Worm (Caenorhabditis elegans) whole organism, young adult: ENCODE measurements around the gene mog-5.
A peak's percentile ranks its signal among the peaks of the same experiment; 100 is the strongest.

Source experiments
- B0019.2 ChIP-seq: fragments of 200-800 bp; sonication (Bioruptor generic); conservative IDR thresholded peaks from 2 replicates; pipeline ENCODE4 v1.3.6; 2022; ENCODE audit warnings: missing genetic modification reagents, missing genetic modification characterization, missing compliant biosample characterization
- B0035.1 ChIP-seq: sonication (generic microtip); optimal IDR thresholded peaks from 2 replicates; lab custom pipeline; 2016; ENCODE audit warnings: missing genetic modification characterization, mild to moderate bottlenecking, missing compliant biosample characterization, missing genotype, missing genetic modification reagents
- B0336.3 ChIP-seq: fragments of 200-800 bp; sonication (Bioruptor generic); IDR thresholded peaks from 2 replicates; pipeline ENCODE4 v1.3.6; 2022; ENCODE audit warnings: missing genetic modification characterization, missing compliant biosample characterization
- D2030.7 ChIP-seq: fragments of 200-800 bp; sonication (Bioruptor generic); IDR thresholded peaks from 2 replicates; pipeline ENCODE4 v1.3.6; 2022; ENCODE audit warnings: missing genetic modification reagents, missing genetic modification characterization, missing compliant biosample characterization
- F10E7.11 ChIP-seq: sonication (generic microtip); optimal IDR thresholded peaks from 2 replicates; lab custom pipeline; 2017; ENCODE audit warnings: mild to moderate bottlenecking, missing genetic modification characterization, moderate library complexity, missing compliant biosample characterization
- F23B12.7 ChIP-seq: sonication (generic microtip); optimal IDR thresholded peaks from 2 replicates; lab custom pipeline; 2017; ENCODE audit warnings: missing genetic modification characterization, mild to moderate bottlenecking, missing compliant biosample characterization, antibody characterized with exemption, moderate library complexity; ENCODE audit not compliant: insufficient read depth
- F33H1.4 ChIP-seq: fragments of 200-800 bp; sonication (Bioruptor generic); IDR thresholded peaks from 2 replicates; pipeline ENCODE4 v1.3.6; 2022; ENCODE audit warnings: missing genetic modification reagents, missing genetic modification characterization, missing compliant biosample characterization
- F49E8.2 ChIP-seq: sonication (generic microtip); optimal IDR thresholded peaks from 3 replicates; lab custom pipeline; 2017; ENCODE audit warnings: missing genetic modification characterization, mild to moderate bottlenecking, missing compliant biosample characterization, antibody characterized with exemption, moderate library complexity; ENCODE audit not compliant: insufficient read depth
- F57C9.4 ChIP-seq: sonication (generic microtip); optimal IDR thresholded peaks from 2 replicates; lab custom pipeline; 2017; ENCODE audit warnings: mild to moderate bottlenecking, missing genetic modification characterization, missing compliant biosample characterization
- T07F8.4 ChIP-seq: sonication (generic microtip); optimal IDR thresholded peaks from 2 replicates; lab custom pipeline; 2016; ENCODE audit warnings: mild to moderate bottlenecking, missing genetic modification characterization, moderate library complexity, missing compliant biosample characterization
- Y53F4B.3 ChIP-seq: fragments of 200-800 bp; sonication (Bioruptor generic); IDR thresholded peaks from 2 replicates; pipeline ENCODE4 v1.3.6; 2022; ENCODE audit warnings: missing genetic modification reagents, missing genetic modification characterization, missing compliant biosample characterization
- Y95B8A.8 ChIP-seq: fragments of 200-800 bp; sonication (Bioruptor generic); IDR thresholded peaks from 2 replicates; pipeline ENCODE4 v1.3.6; 2022; ENCODE audit warnings: missing genetic modification reagents, missing genetic modification characterization, missing compliant biosample characterization
- ZK185.1 ChIP-seq: sonication (generic microtip); optimal IDR thresholded peaks from 2 replicates; lab custom pipeline; 2016; ENCODE audit warnings: mild to moderate bottlenecking, missing genetic modification characterization, missing compliant biosample characterization; ENCODE audit not compliant: poor library complexity, severe bottlenecking
- atf-7 ChIP-seq: sonication (generic microtip); optimal IDR thresholded peaks from 2 replicates; lab custom pipeline; 2017; ENCODE audit warnings: mild to moderate bottlenecking, missing genetic modification characterization, missing compliant biosample characterization
- attf-5 ChIP-seq: fragments of 200-800 bp; sonication (Bioruptor generic); optimal IDR thresholded peaks from 2 replicates; lab custom pipeline; 2018; ENCODE audit warnings: mild to moderate bottlenecking, missing genetic modification characterization, missing compliant biosample characterization
- bed-1 ChIP-seq: fragments of 200-800 bp; sonication (Bioruptor generic); IDR thresholded peaks from 2 replicates; pipeline ENCODE4 v1.3.6; 2022; ENCODE audit warnings: missing genetic modification reagents, missing genetic modification characterization, missing compliant biosample characterization
- cebp-2 ChIP-seq: fragments of 200-800 bp; sonication (Bioruptor generic); IDR thresholded peaks from 2 replicates; pipeline ENCODE4 v1.3.6; 2022; ENCODE audit warnings: missing genetic modification characterization, missing compliant biosample characterization
- ceh-100 ChIP-seq: fragments of 200-800 bp; sonication (Bioruptor generic); IDR thresholded peaks from 2 replicates; pipeline ENCODE4 v1.3.6; 2022; ENCODE audit warnings: missing genetic modification reagents, missing genetic modification characterization, missing compliant biosample characterization
- ceh-91 ChIP-seq: fragments of 200-800 bp; sonication (Bioruptor generic); IDR thresholded peaks from 2 replicates; pipeline ENCODE4 v1.3.6; 2022; ENCODE audit warnings: missing genetic modification reagents, missing genetic modification characterization, missing compliant biosample characterization
- die-1 ChIP-seq: sonication (generic microtip); optimal IDR thresholded peaks from 2 replicates; lab custom pipeline; 2016; ENCODE audit warnings: missing genotype, mild to moderate bottlenecking, missing genetic modification characterization, missing compliant biosample characterization
- dox-1 ChIP-seq: fragments of 200-800 bp; sonication (Bioruptor generic); IDR thresholded peaks from 2 replicates; pipeline ENCODE4 v1.3.6; 2022; ENCODE audit warnings: missing genetic modification reagents, missing genetic modification characterization, missing compliant biosample characterization
- egl-44 ChIP-seq: fragments of 200-800 bp; sonication (Bioruptor generic); IDR thresholded peaks from 2 replicates; pipeline ENCODE4 v1.3.6; 2022; ENCODE audit warnings: missing genetic modification reagents, missing genetic modification characterization, missing compliant biosample characterization
- egrh-3 ChIP-seq: fragments of 200-800 bp; sonication (Bioruptor generic); IDR thresholded peaks from 2 replicates; pipeline ENCODE4 v1.3.6; 2022; ENCODE audit warnings: missing genetic modification reagents, missing genetic modification characterization, missing compliant biosample characterization
- hmg-1.2 ChIP-seq: fragments of 200-800 bp; sonication (Bioruptor generic); IDR thresholded peaks from 2 replicates; pipeline ENCODE4 v1.3.6; 2022; ENCODE audit warnings: missing genetic modification reagents, missing genetic modification characterization, missing compliant biosample characterization
- hmg-20 ChIP-seq: fragments of 200-800 bp; sonication (Bioruptor generic); IDR thresholded peaks from 2 replicates; pipeline ENCODE4 v1.3.6; 2022; ENCODE audit warnings: missing genetic modification reagents, missing genetic modification characterization, missing compliant biosample characterization
- hsf-1 ChIP-seq: fragments of 200-800 bp; sonication (Bioruptor generic); IDR thresholded peaks from 2 replicates; pipeline ENCODE4 v1.3.6; 2022; ENCODE audit warnings: missing genetic modification reagents, missing genetic modification characterization, missing compliant biosample characterization
- let-526 ChIP-seq: fragments of 200-800 bp; sonication (Bioruptor generic); IDR thresholded peaks from 2 replicates; pipeline ENCODE4 v1.3.6; 2022; ENCODE audit warnings: missing genetic modification reagents, missing genetic modification characterization, missing compliant biosample characterization
- lin-35 ChIP-seq, 3 experiments: fragments of 150-350 bp in 2 of 3; sonication (generic microtip) in 1 of 3; optimal IDR thresholded peaks; 2 replicates each; lab custom pipeline; 2014 to 2018; ENCODE audit warnings: missing biosample characterization in 3 of 3, missing genetic modification characterization in 3 of 3, missing genetic modification reagents in 3 of 3
- lin-40 ChIP-seq: sonication (generic microtip); optimal IDR thresholded peaks from 2 replicates; lab custom pipeline; 2016; ENCODE audit warnings: missing genetic modification characterization, mild to moderate bottlenecking, missing compliant biosample characterization, missing genotype, missing genetic modification reagents
- lin-54 ChIP-seq: fragments of 200-800 bp; sonication (Bioruptor generic); optimal IDR thresholded peaks from 2 replicates; lab custom pipeline; 2018; ENCODE audit warnings: mild to moderate bottlenecking, missing genetic modification characterization, missing compliant biosample characterization
- pbrm-1 ChIP-seq: fragments of 200-800 bp; sonication (Bioruptor generic); IDR thresholded peaks from 2 replicates; pipeline ENCODE4 v1.3.6; 2022; ENCODE audit warnings: missing genetic modification reagents, missing genetic modification characterization, missing compliant biosample characterization
- pha-4 ChIP-seq: fragments of 150-350 bp; sonication (generic microtip); optimal IDR thresholded peaks from 2 replicates; lab custom pipeline; 2014; ENCODE audit warnings: missing biosample characterization, missing genetic modification reagents, missing genetic modification characterization
- rec-8 ChIP-seq, 2 experiments: sonication (generic microtip); optimal IDR thresholded peaks; 2 replicates each; lab custom pipeline; 2016; ENCODE audit warnings: mild to moderate bottlenecking in 2 of 2, missing genetic modification characterization in 2 of 2, missing genetic modification reagents in 2 of 2, missing genotype in 2 of 2, missing biosample characterization in 1 of 2, missing compliant biosample characterization in 1 of 2, moderate library complexity in 1 of 2
- snpc-1.1 ChIP-seq: sonication (generic microtip); optimal IDR thresholded peaks from 2 replicates; lab custom pipeline; 2017; ENCODE audit warnings: missing genetic modification characterization, mild to moderate bottlenecking, missing compliant biosample characterization, antibody characterized with exemption, moderate library complexity, missing genotype, missing genetic modification reagents; ENCODE audit not compliant: insufficient read depth
- snpc-1.3 ChIP-seq: sonication (generic microtip); optimal IDR thresholded peaks from 2 replicates; lab custom pipeline; 2017; ENCODE audit warnings: missing genetic modification characterization, mild to moderate bottlenecking, missing compliant biosample characterization, antibody characterized with exemption, moderate library complexity, missing genotype, missing genetic modification reagents; ENCODE audit not compliant: insufficient read depth
- snpc-3.4 ChIP-seq: sonication (generic microtip); optimal IDR thresholded peaks from 2 replicates; lab custom pipeline; 2017; ENCODE audit warnings: missing genetic modification characterization, mild to moderate bottlenecking, missing compliant biosample characterization, antibody characterized with exemption, moderate library complexity, missing genotype, missing genetic modification reagents
- snpc-4 ChIP-seq, 5 experiments: fragments of 150-350 bp in 1 of 5; sonication (generic microtip) in 4 of 5; optimal IDR thresholded peaks; 2 replicates each; lab custom pipeline; 2014 to 2018; ENCODE audit warnings: missing genetic modification characterization in 5 of 5, missing biosample characterization in 3 of 5, antibody characterized with exemption in 2 of 5, mild to moderate bottlenecking in 2 of 5, missing compliant biosample characterization in 2 of 5, missing genotype in 2 of 5, moderate library complexity in 2 of 5, missing genetic modification reagents in 1 of 5
- xnd-1 ChIP-seq: sonication (generic microtip); optimal IDR thresholded peaks from 2 replicates; lab custom pipeline; 2016; ENCODE audit warnings: missing genotype, missing genetic modification reagents, missing genetic modification characterization, missing compliant biosample characterization
- zim-3 ChIP-seq: sonication (generic microtip); optimal IDR thresholded peaks from 2 replicates; lab custom pipeline; 2017; ENCODE audit warnings: mild to moderate bottlenecking, missing genetic modification characterization, moderate library complexity, missing compliant biosample characterization
- ztf-18 ChIP-seq: sonication (generic microtip); optimal IDR thresholded peaks from 2 replicates; lab custom pipeline; 2016; ENCODE audit warnings: missing genotype, mild to moderate bottlenecking, missing genetic modification characterization, missing compliant biosample characterization
- ztf-26 ChIP-seq: sonication (generic microtip); optimal IDR thresholded peaks from 2 replicates; lab custom pipeline; 2017; ENCODE audit warnings: missing genetic modification characterization, missing compliant biosample characterization
- ztf-3 ChIP-seq: fragments of 200-800 bp; sonication (Bioruptor generic); optimal IDR thresholded peaks from 2 replicates; lab custom pipeline; 2018; ENCODE audit warnings: mild to moderate bottlenecking, missing genetic modification characterization, missing compliant biosample characterization
- ztf-6 ChIP-seq: fragments of 200-800 bp; sonication (Bioruptor generic); IDR thresholded peaks from 2 replicates; pipeline ENCODE4 v1.3.6; 2022; ENCODE audit warnings: missing genetic modification reagents, missing genetic modification characterization, missing compliant biosample characterization

Gene mog-5

DNA sequence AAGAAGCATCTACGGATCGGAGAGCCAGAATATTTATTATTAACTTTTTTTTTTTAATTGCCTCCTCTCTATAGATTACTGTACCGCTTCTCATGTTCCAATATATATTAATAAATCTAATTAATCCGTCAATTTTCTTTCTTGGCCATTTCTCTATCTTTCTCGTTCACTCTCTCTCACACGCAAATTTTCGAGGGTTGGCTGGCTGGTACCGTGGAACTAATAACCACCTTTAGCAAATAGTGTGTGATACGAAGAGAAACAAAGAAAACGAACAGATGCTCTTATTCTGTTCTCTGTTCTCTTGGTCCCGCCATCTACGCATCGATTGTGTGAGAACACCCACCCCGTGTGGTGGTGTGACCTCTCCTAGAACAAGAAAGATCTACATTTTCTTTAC is 19.0 kb downstream of the mog-5 start:
- TF ChIP-seq ZK185.1 (tag; lab: Kevin White, UChicago), result no peak
- no peak for TF ChIP-seq D2030.7 (GFP tag; lab: Robert Waterston, UW)
- no peak for TF ChIP-seq attf-5
- no peak for TF ChIP-seq B0336.3 (GFP tag; lab: Robert Waterston, UW)
- TF ChIP-seq B0035.1 (tag; lab: Kevin White, UChicago), result no peak
- TF ChIP-seq egrh-3 (GFP tag; lab: Robert Waterston, UW), result no peak
- no peak for TF ChIP-seq bed-1 (GFP tag; lab: Robert Waterston, UW)
- no peak for TF ChIP-seq ztf-3
- no peak for TF ChIP-seq pha-4 (tag; lab: Kevin White, UChicago)
- no peak for TF ChIP-seq F10E7.11
- no peak for TF ChIP-seq zim-3
- no peak for TF ChIP-seq lin-40
- no peak for TF ChIP-seq ztf-26

DNA sequence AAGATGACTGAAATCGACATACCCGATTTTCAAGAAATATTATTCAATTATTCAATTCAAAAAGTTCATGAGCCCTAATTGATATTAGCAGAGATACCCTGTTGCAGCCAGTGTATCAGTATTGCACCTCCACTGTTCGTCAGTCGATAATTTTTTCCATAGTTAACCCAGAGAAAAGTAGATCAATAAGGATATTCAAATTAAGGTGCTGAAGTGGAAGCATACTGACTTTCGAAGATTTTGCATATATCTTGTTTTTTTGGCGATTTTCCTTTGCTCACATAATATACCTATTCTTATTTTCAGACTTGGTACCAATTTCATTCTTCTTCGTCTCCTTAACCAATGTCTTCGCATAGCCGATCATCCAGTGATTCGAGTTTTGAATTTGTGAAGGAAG is 19.6 kb downstream of the mog-5 start, which contains the start of gene EEED8.15:
EEED8.15 (plus strand) TSS at position 301 of the 400 bp plus-strand sequence.
- TF ChIP-seq F49E8.2 (no peak), ztf-18 (tag; lab: Kevin White, UChicago) (no peak), egl-44 (no peak), ztf-6 (GFP tag; lab: Robert Waterston, UW) (no peak), dox-1 (GFP tag; lab: Robert Waterston, UW) (no peak)

DNA sequence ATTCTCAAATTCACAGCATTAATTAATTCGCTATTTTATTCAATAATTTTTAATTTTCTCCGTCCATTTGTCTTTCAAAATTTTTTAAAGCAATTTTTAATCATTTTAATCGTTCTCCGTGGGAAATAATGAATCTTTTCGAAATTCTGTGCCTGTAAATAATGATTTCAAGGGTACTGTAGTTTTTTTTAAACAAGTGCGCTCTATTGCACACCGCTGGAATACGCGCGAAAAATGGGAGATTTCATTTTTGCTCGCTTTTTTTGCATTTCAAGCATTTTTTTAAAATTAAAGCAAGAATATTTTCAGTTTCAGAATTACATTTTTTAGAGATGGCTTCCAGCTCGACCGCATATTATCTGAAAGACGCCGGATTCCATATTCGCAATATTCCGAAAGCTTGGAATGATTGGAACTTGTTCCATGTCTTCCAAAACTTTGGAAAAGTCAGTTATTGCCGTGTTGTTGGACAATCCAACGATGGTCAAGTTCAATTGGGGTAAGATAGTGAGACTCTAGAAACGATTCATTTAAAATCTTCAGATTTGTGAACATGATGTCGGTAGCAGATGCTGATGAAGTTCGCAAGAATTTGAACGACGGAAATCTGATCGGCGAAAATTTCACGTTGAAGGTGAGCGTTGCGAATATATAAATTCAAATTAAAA is 21.7 kb downstream of the mog-5 start, which contains the start of gene tofu-6:
tofu-6 (plus strand) TSS at position 302 of the 668 bp plus-strand sequence.
- TF ChIP-seq let-526 (no peak), lin-35 (GFP tag; optimal IDR thresholded peaks at IDR 0.05; lab: Kevin White, UChicago) (peak in 1 of 3 experiments; percentile 73), D2030.7 (GFP tag; lab: Robert Waterston, UW) (peak; percentile 87), F33H1.4 (GFP tag; lab: Robert Waterston, UW) (peak; percentile 78), snpc-3.4 (peak; percentile 78), lin-54 (peak; percentile 55), Y95B8A.8 (GFP tag; lab: Robert Waterston, UW) (peak; percentile 50; the same call in 1 of the 2 replicates), snpc-1.3 (tag; lab: Kevin White, UChicago) (peak; percentile 36), ceh-91 (GFP tag; lab: Robert Waterston, UW) (peak; percentile 90), atf-7 (tag; lab: Kevin White, UChicago) (no peak), Y53F4B.3 (GFP tag; lab: Robert Waterston, UW) (no peak), B0019.2 (GFP tag; lab: Robert Waterston, UW) (0 out of 2 replicates have a peak, but pooled peaks have one; percentile 59), hsf-1 (0 out of 2 replicates have a peak, but pooled peaks have one; percentile 35), hmg-1.2 (0 out of 2 replicates have a peak, but pooled peaks have one; percentile 32), snpc-4 (GFP tag; optimal IDR thresholded peaks at IDR 0.05; lab: Kevin White, UChicago) (no peak), snpc-4 (tag; optimal IDR thresholded peaks at IDR 0.05; lab: Kevin White, UChicago) (peak in 1 of 4 experiments; percentile 5), F57C9.4 (no peak), rec-8 (tag; optimal IDR thresholded peaks at IDR 0.05; lab: Kevin White, UChicago) (no peak), xnd-1 (tag; lab: Kevin White, UChicago) (peak; percentile 94), F23B12.7 (tag; lab: Kevin White, UChicago) (peak; percentile 61), snpc-1.1 (tag; lab: Kevin White, UChicago) (peak; percentile 24), hmg-20 (no peak), ceh-100 (GFP tag; lab: Robert Waterston, UW) (peak; percentile 26; the same call in 1 of the 2 replicates), cebp-2 (GFP tag; lab: Robert Waterston, UW) (no peak), die-1 (tag; lab: Kevin White, UChicago) (no peak), T07F8.4 (tag; lab: Kevin White, UChicago) (no peak), pbrm-1 (GFP tag; lab: Robert Waterston, UW) (0 out of 2 replicates have a peak, but pooled peaks have one; percentile 12)
